Worm (Caenorhabditis elegans): ENCODE data around the gene dro-1.

dro-1 gene

ce11 chrIII:13381684-13382083 lies 39.2 kb downstream of the dro-1 start:
- TF ChIP-seq ceh-40 (GFP tag; IDR thresholded peaks at IDR 0.05) (no peak), hsf-1 (GFP tag; IDR thresholded peaks at IDR 0.05) (no peak), F22D6.2 (tag; optimal IDR thresholded peaks at IDR 0.05) (no peak), xnd-1 (tag; optimal IDR thresholded peaks at IDR 0.05) (no peak), nhr-80 (tag; optimal IDR thresholded peaks at IDR 0.05) (no peak), bed-2 (GFP tag; IDR thresholded peaks at IDR 0.05) (no peak), tbp1 (GFP tag; optimal IDR thresholded peaks at IDR 0.05) (no peak), B0261.1 (tag; optimal IDR thresholded peaks at IDR 0.05) (no peak), aptf-2 (GFP tag; conservative IDR thresholded peaks at IDR 0.05) (no peak)

DNA sequence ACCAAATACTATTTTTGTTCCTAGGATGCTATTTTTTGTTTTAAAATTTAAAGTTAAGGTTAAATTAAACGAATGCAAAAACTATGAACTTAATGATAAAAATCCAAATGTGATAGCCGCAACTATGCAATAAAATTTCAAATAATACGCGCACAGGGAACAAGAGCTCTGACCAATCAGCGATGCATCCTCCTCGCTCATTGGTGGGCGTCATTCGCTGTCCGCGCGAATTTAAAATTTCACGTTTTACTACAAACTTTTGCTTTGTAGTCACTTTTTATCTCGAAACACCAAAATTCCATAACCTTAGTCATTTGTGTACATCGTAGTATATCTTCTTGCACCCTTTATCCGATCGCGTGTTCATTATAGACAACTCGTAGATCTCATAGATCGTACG lies 40.7 kb downstream of the dro-1 start:
- TF ChIP-seq dpff-1 (tag; optimal IDR thresholded peaks at IDR 0.05) = no peak
- TF ChIP-seq lin-40 (tag; optimal IDR thresholded peaks at IDR 0.05) = no peak
- no peak for TF ChIP-seq lin-54 (GFP tag; optimal IDR thresholded peaks at IDR 0.05)
- no peak for TF ChIP-seq C06A6.2 (GFP tag; conservative IDR thresholded peaks at IDR 0.05)
- no peak for TF ChIP-seq F10E7.11 (tag; optimal IDR thresholded peaks at IDR 0.05)
- no peak for TF ChIP-seq attf-5 (GFP tag; optimal IDR thresholded peaks at IDR 0.05)
- no peak for TF ChIP-seq Y53G8AR.9 (GFP tag; conservative IDR thresholded peaks at IDR 0.05)
- TF ChIP-seq zim-3 (tag; optimal IDR thresholded peaks at IDR 0.05) = no peak
- no peak for TF ChIP-seq tlf-1 (GFP tag; optimal IDR thresholded peaks at IDR 0.05)
- TF ChIP-seq ztf-3 (GFP tag; optimal IDR thresholded peaks at IDR 0.05) = no peak
- no peak for TF ChIP-seq C17E4.6 (GFP tag; IDR thresholded peaks at IDR 0.05)
- no peak for TF ChIP-seq him-1 (tag; optimal IDR thresholded peaks at IDR 0.05)
- TF ChIP-seq F55B11.4 (tag; optimal IDR thresholded peaks at IDR 0.05; ENCODE audit: borderline replicate concordance, insufficient read depth) = no peak
- no peak for TF ChIP-seq nfya-1 (tag; optimal IDR thresholded peaks at IDR 0.05; ENCODE audit: borderline replicate concordance, insufficient read depth)
- TF ChIP-seq pha-4 (tag; optimal IDR thresholded peaks at IDR 0.05) = no peak
- no peak for TF ChIP-seq ZK185.1 (tag; optimal IDR thresholded peaks at IDR 0.05; ENCODE audit: poor library complexity, severe bottlenecking)

DNA sequence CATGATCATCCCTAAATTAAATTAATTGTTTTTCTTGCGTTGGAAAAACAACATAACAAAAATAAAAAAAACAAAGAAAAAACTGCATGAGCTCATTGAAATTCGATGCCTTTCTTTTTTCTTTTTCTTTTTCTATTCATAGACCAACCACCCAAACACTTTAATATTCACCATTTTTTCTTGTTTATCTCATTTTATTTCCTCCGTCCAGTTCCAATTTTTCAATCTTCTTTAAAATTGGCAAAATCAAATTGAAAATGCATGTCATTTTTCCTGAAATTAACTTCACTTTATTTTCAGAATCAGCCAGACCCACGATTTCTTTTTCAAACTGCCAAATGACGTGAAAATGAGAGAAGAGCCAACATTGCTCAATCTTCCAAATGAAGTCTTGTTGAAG lies 43.4 kb downstream of the dro-1 start, which contains the start of gene T03F6.4:
T03F6.4 (plus strand) TSS at position 301 of the 400 bp plus-strand sequence.
- no peak for TF ChIP-seq mxl-1 (tag; optimal IDR thresholded peaks at IDR 0.05)
- no peak for TF ChIP-seq fkh-3 (tag; optimal IDR thresholded peaks at IDR 0.05)
- no peak for TF ChIP-seq bed-1 (GFP tag; IDR thresholded peaks at IDR 0.05)
- TF ChIP-seq madf-10 (tag; optimal IDR thresholded peaks at IDR 0.05) = no peak
- no peak for TF ChIP-seq F22D6.2 (tag; optimal IDR thresholded peaks at IDR 0.05)
- TF ChIP-seq ekl-4 (GFP tag; IDR thresholded peaks at IDR 0.05) = no peak
- TF ChIP-seq F37B4.10 (GFP tag; IDR thresholded peaks at IDR 0.05) = no peak
- no peak for TF ChIP-seq F55B11.4 (tag; optimal IDR thresholded peaks at IDR 0.05; ENCODE audit: borderline replicate concordance, insufficient read depth)
- no peak for TF ChIP-seq madf-6 (GFP tag; IDR thresholded peaks at IDR 0.05)
- no peak for TF ChIP-seq mel-28 (tag; optimal IDR thresholded peaks at IDR 0.05; ENCODE audit: borderline replicate concordance)
- no peak for TF ChIP-seq hrde-1 (tag; optimal IDR thresholded peaks at IDR 0.05; ENCODE audit: borderline replicate concordance)
- no peak for TF ChIP-seq nhr-80 (tag; optimal IDR thresholded peaks at IDR 0.05)
- TF ChIP-seq athp-1 (tag; optimal IDR thresholded peaks at IDR 0.05) = no peak
- TF ChIP-seq nfya-1 (tag; optimal IDR thresholded peaks at IDR 0.05; ENCODE audit: borderline replicate concordance, insufficient read depth) = no peak
- no peak for TF ChIP-seq ccch-3 (GFP tag; optimal IDR thresholded peaks at IDR 0.05)
- no peak for TF ChIP-seq sdz-38 (tag; optimal IDR thresholded peaks at IDR 0.05)
- no peak for TF ChIP-seq him-1 (tag; optimal IDR thresholded peaks at IDR 0.05)
- TF ChIP-seq ceh-91 (GFP tag; IDR thresholded peaks at IDR 0.05) = no peak
- no peak for TF ChIP-seq efl-1 (GFP tag; optimal IDR thresholded peaks at IDR 0.05)
